Worm (Caenorhabditis elegans): Measurements from ENCODE around the gene clec-24.

ce11 chrV:16865404-16865803, 3.6 kb downstream of the clec-24 start, which contains the start of gene clec-28:
- no peak for TF ChIP-seq flt-1 (GFP tag; IDR thresholded peaks at IDR 0.05)
- no peak for TF ChIP-seq ets-7 (tag; optimal IDR thresholded peaks at IDR 0.05)
